Fruit fly (Drosophila melanogaster) whole organism, embryonic: ENCODE data around the gene nesd.

ENCODE experiments used
- CG10565 ChIP-seq: fragments of 200-800 bp; sonication (Bioruptor generic); optimal IDR thresholded peaks from 3 replicates; lab custom pipeline; 2016; ENCODE audit warnings: missing biosample characterization, mild to moderate bottlenecking, missing genetic modification characterization
- CG11085 ChIP-seq: fragments of 200-800 bp; sonication (Bioruptor generic); IDR thresholded peaks from 2 replicates; pipeline ENCODE4 v1.3.6; 2022; ENCODE audit warnings: missing biosample characterization, missing genetic modification characterization
- CG11247 ChIP-seq: fragments of 200-800 bp; sonication (Bioruptor generic); IDR thresholded peaks from 2 replicates; pipeline ENCODE4 v1.3.6; 2022; ENCODE audit warnings: missing biosample characterization, missing genetic modification characterization
- CG11456 ChIP-seq: fragments of 200-800 bp; sonication (Bioruptor generic); IDR thresholded peaks from 3 replicates; pipeline ENCODE4 v1.3.6; 2022; ENCODE audit warnings: missing biosample characterization, missing genetic modification characterization
- CG11504 ChIP-seq: fragments of 200-800 bp; sonication (Bioruptor generic); optimal IDR thresholded peaks from 3 replicates; lab custom pipeline; 2019; ENCODE audit warnings: missing biosample characterization, mild to moderate bottlenecking, missing genetic modification characterization, moderate library complexity
- CG1233 ChIP-seq: fragments of 200-800 bp; sonication (Bioruptor generic); optimal IDR thresholded peaks from 4 replicates; lab custom pipeline; 2018; ENCODE audit warnings: missing biosample characterization, mild to moderate bottlenecking, missing genetic modification characterization
- CG13775 ChIP-seq: fragments of 200-800 bp; sonication (Bioruptor generic); optimal IDR thresholded peaks from 3 replicates; lab custom pipeline; 2017; ENCODE audit warnings: missing biosample characterization, mild to moderate bottlenecking, missing genetic modification characterization
- CG1603 ChIP-seq: fragments of 200-800 bp; sonication (Bioruptor generic); optimal IDR thresholded peaks from 2 replicates; lab custom pipeline; 2019; ENCODE audit warnings: missing biosample characterization, mild to moderate bottlenecking, missing genetic modification characterization, moderate library complexity
- CG2889 ChIP-seq: fragments of 200-800 bp; sonication (Bioruptor generic); IDR thresholded peaks from 3 replicates; pipeline ENCODE4 v1.3.6; 2022; ENCODE audit warnings: missing biosample characterization, missing genetic modification characterization
- CG32772 ChIP-seq: fragments of 200-800 bp; sonication (Bioruptor generic); IDR thresholded peaks from 2 replicates; pipeline ENCODE4 v1.3.6; 2022; ENCODE audit warnings: missing biosample characterization, missing genetic modification characterization
- CG4282 ChIP-seq: fragments of 200-800 bp; sonication (Bioruptor generic); optimal IDR thresholded peaks from 2 replicates; lab custom pipeline; 2016; ENCODE audit warnings: missing biosample characterization, missing genetic modification characterization
- CG4730 ChIP-seq: fragments of 200-800 bp; sonication (Bioruptor generic); IDR thresholded peaks from 2 replicates; pipeline ENCODE4 v1.3.6; 2022; ENCODE audit warnings: missing biosample characterization, missing genetic modification characterization
- CG6254 ChIP-seq: fragments of 200-800 bp; sonication (Bioruptor generic); optimal IDR thresholded peaks from 3 replicates; lab custom pipeline; 2017; ENCODE audit warnings: mild to moderate bottlenecking, missing biosample characterization, missing genetic modification reagents, missing genetic modification characterization
- CG7271 ChIP-seq: fragments of 200-800 bp; sonication (Bioruptor generic); optimal IDR thresholded peaks from 2 replicates; lab custom pipeline; 2018; ENCODE audit warnings: missing biosample characterization, mild to moderate bottlenecking, missing genetic modification characterization, moderate library complexity
- D19B ChIP-seq: fragments of 200-800 bp; sonication (Bioruptor generic); optimal IDR thresholded peaks from 2 replicates; lab custom pipeline; 2017; ENCODE audit warnings: missing biosample characterization, mild to moderate bottlenecking, missing genetic modification characterization
- Dp ChIP-seq: fragments of 200-800 bp; sonication (Bioruptor generic); optimal IDR thresholded peaks from 2 replicates; lab custom pipeline; 2018; ENCODE audit warnings: missing biosample characterization, mild to moderate bottlenecking, missing genetic modification characterization, moderate library complexity
- Eip74EF ChIP-seq, 2 experiments: fragments of 200-800 bp in 1 of 2; fragments of >200 bp in 1 of 2; sonication (Bioruptor generic) in 1 of 2; optimal IDR thresholded peaks; 2 replicates each; lab custom pipeline; 2017 to 2019; ENCODE audit warnings: missing biosample characterization in 2 of 2, missing genetic modification characterization in 2 of 2, mild to moderate bottlenecking in 1 of 2, moderate library complexity in 1 of 2
- Elba2 ChIP-seq: fragments of 200-800 bp; sonication (Bioruptor generic); optimal IDR thresholded peaks from 3 replicates; lab custom pipeline; 2016; ENCODE audit warnings: missing biosample characterization, missing genetic modification characterization
- Med ChIP-seq: fragments of 200-800 bp; sonication (Bioruptor generic); peaks from one replicate; lab custom pipeline; 2016; ENCODE audit warnings: missing biosample characterization, missing genetic modification characterization, mild to moderate bottlenecking, inconsistent platforms, moderate library complexity
- Nf-YA ChIP-seq: fragments of 200-800 bp; sonication (Bioruptor generic); IDR thresholded peaks from 2 replicates; pipeline ENCODE4 v1.3.6; 2022; ENCODE audit warnings: missing biosample characterization, missing genetic modification characterization
- Scr ChIP-seq: fragments of 200-800 bp; sonication (Bioruptor generic); IDR thresholded peaks from 2 replicates; pipeline ENCODE4 v1.3.6; 2022; ENCODE audit warnings: missing biosample characterization, missing genetic modification characterization; ENCODE audit not compliant: partially characterized antibody
- Six4 ChIP-seq: fragments of 200-800 bp; sonication (Bioruptor generic); optimal IDR thresholded peaks from 2 replicates; lab custom pipeline; 2016; ENCODE audit warnings: missing biosample characterization, missing genetic modification characterization
- Stat92E ChIP-seq, 3 experiments: fragments of >200 bp in 2 of 3; fragments of 200-800 bp in 1 of 3; sonication (Bioruptor generic) in 1 of 3; optimal IDR thresholded peaks; 2 replicates each; lab custom pipeline; 2017 to 2019; ENCODE audit warnings: missing biosample characterization in 3 of 3, missing genetic modification characterization in 3 of 3, mild to moderate bottlenecking in 1 of 3, moderate library complexity in 1 of 3
- TFAM ChIP-seq: fragments of 200-800 bp; sonication (Bioruptor generic); optimal IDR thresholded peaks from 2 replicates; lab custom pipeline; 2017; ENCODE audit warnings: missing biosample characterization, missing genetic modification characterization, inconsistent platforms
- ab ChIP-seq: fragments of 200-800 bp; sonication (Bioruptor generic); optimal IDR thresholded peaks from 2 replicates; lab custom pipeline; 2016; ENCODE audit warnings: missing biosample characterization, missing genetic modification characterization
- ap ChIP-seq: fragments of 200-800 bp; sonication (Bioruptor generic); IDR thresholded peaks from 2 replicates; pipeline ENCODE4 v1.3.6; 2022; ENCODE audit warnings: missing biosample characterization, missing genetic modification characterization
- bbx ChIP-seq: fragments of 200-800 bp; sonication (Bioruptor generic); IDR thresholded peaks from 2 replicates; pipeline ENCODE4 v1.3.6; 2022; ENCODE audit warnings: missing biosample characterization, missing genetic modification characterization; ENCODE audit not compliant: partially characterized antibody
- ci ChIP-seq: fragments of 200-800 bp; sonication (Bioruptor generic); IDR thresholded peaks from 3 replicates; pipeline ENCODE4 v1.3.6; 2022; ENCODE audit warnings: missing biosample characterization, missing genetic modification characterization
- dan ChIP-seq: fragments of 200-800 bp; sonication (Bioruptor generic); IDR thresholded peaks from 2 replicates; pipeline ENCODE4 v1.3.6; 2022; ENCODE audit warnings: missing biosample characterization, missing genetic modification characterization
- dati ChIP-seq: fragments of 200-800 bp; sonication (Bioruptor generic); IDR thresholded peaks from 2 replicates; pipeline ENCODE4 v1.3.6; 2022; ENCODE audit warnings: missing biosample characterization, missing genetic modification characterization
- fd96Cb ChIP-seq: fragments of 200-800 bp; sonication (Bioruptor generic); optimal IDR thresholded peaks from 2 replicates; lab custom pipeline; 2018; ENCODE audit warnings: missing biosample characterization, mild to moderate bottlenecking, missing genetic modification characterization, moderate library complexity
- fru ChIP-seq: fragments of >200 bp; optimal IDR thresholded peaks from 2 replicates; lab custom pipeline; 2017
- ftz-f1 ChIP-seq: fragments of 200-800 bp; sonication (Bioruptor generic); optimal IDR thresholded peaks from 2 replicates; lab custom pipeline; 2016; ENCODE audit warnings: missing biosample characterization, missing genetic modification characterization
- hkb ChIP-seq, 2 experiments: fragments of 200-800 bp in 1 of 2; fragments of >200 bp in 1 of 2; sonication (Bioruptor generic) in 1 of 2; IDR thresholded peaks in 1 of 2; optimal IDR thresholded peaks in 1 of 2; 2 replicates each; pipeline versions ENCODE4 v1.3.6 to Lab custom; 2017 to 2022; ENCODE audit warnings: missing biosample characterization in 1 of 2, missing genetic modification characterization in 1 of 2
- jing ChIP-seq: fragments of 200-800 bp; sonication (Bioruptor generic); optimal IDR thresholded peaks from 2 replicates; lab custom pipeline; 2018; ENCODE audit warnings: missing biosample characterization, mild to moderate bottlenecking, missing genetic modification characterization
- kay ChIP-seq: fragments of 200-800 bp; sonication (Bioruptor generic); optimal IDR thresholded peaks from 2 replicates; lab custom pipeline; 2016; ENCODE audit warnings: missing biosample characterization, missing genetic modification characterization
- luna ChIP-seq: fragments of 200-800 bp; sonication (Bioruptor generic); optimal IDR thresholded peaks from 2 replicates; lab custom pipeline; 2016; ENCODE audit warnings: missing biosample characterization, missing genetic modification characterization
- mirr ChIP-seq: fragments of 200-800 bp; sonication (Bioruptor generic); optimal IDR thresholded peaks from 3 replicates; lab custom pipeline; 2018; ENCODE audit warnings: missing biosample characterization, mild to moderate bottlenecking, missing genetic modification characterization
- mld ChIP-seq: fragments of 200-800 bp; sonication (Bioruptor generic); IDR thresholded peaks from 3 replicates; pipeline ENCODE4 v1.3.6; 2022; ENCODE audit warnings: missing biosample characterization, missing genetic modification characterization; ENCODE audit not compliant: partially characterized antibody
- pb ChIP-seq: fragments of 200-800 bp; sonication (Bioruptor generic); optimal IDR thresholded peaks from 3 replicates; lab custom pipeline; 2016; ENCODE audit warnings: missing biosample characterization, missing genetic modification characterization
- psq ChIP-seq: fragments of 200-800 bp; sonication (Bioruptor generic); optimal IDR thresholded peaks from 2 replicates; lab custom pipeline; 2017; ENCODE audit warnings: missing biosample characterization, missing genetic modification characterization
- pum ChIP-seq: fragments of 200-800 bp; sonication (Bioruptor generic); optimal IDR thresholded peaks from 2 replicates; lab custom pipeline; 2016; ENCODE audit warnings: missing biosample characterization, missing genetic modification characterization
- repo ChIP-seq: fragments of 200-800 bp; sonication (Bioruptor generic); optimal IDR thresholded peaks from 2 replicates; lab custom pipeline; 2016; ENCODE audit warnings: missing biosample characterization, missing genetic modification characterization
- scrt ChIP-seq: fragments of 200-800 bp; sonication (Bioruptor generic); optimal IDR thresholded peaks from 2 replicates; lab custom pipeline; 2018; ENCODE audit warnings: missing biosample characterization, mild to moderate bottlenecking, missing genetic modification characterization, moderate library complexity
- sens ChIP-seq: fragments of 200-800 bp; sonication (Bioruptor generic); peaks from one replicate; lab custom pipeline; 2016; ENCODE audit warnings: missing biosample characterization, missing genetic modification characterization
- shn ChIP-seq: fragments of 200-800 bp; sonication (Bioruptor generic); optimal IDR thresholded peaks from 3 replicates; lab custom pipeline; 2016; ENCODE audit warnings: missing biosample characterization, missing genetic modification characterization
- stc ChIP-seq: fragments of 200-800 bp; sonication (Bioruptor generic); IDR thresholded peaks from 2 replicates; pipeline ENCODE4 v1.3.6; 2022; ENCODE audit warnings: missing biosample characterization, missing genetic modification characterization
- toy ChIP-seq: fragments of 200-800 bp; sonication (Bioruptor generic); IDR thresholded peaks from 2 replicates; pipeline ENCODE4 v1.3.6; 2022; ENCODE audit warnings: missing biosample characterization, missing genetic modification characterization
- trem ChIP-seq: fragments of 200-800 bp; optimal IDR thresholded peaks from 3 replicates; lab custom pipeline; 2019; ENCODE audit warnings: missing biosample characterization, mild to moderate bottlenecking, missing genetic modification characterization, moderate library complexity
- twi ChIP-seq: fragments of 200-800 bp; optimal IDR thresholded peaks from 2 replicates; lab custom pipeline; 2019; ENCODE audit warnings: missing biosample characterization, mild to moderate bottlenecking, missing genetic modification characterization, moderate library complexity

The nesd gene

dm6 chr2L:20061018-20061657, 32.6 kb upstream of the nesd start, which contains the start of the genes barr and lok (continued):
- no peak for TF ChIP-seq mirr
- peak; percentile 57 for TF ChIP-seq Dp (GFP tag; lab: Kevin White, UChicago)
- no peak for TF ChIP-seq CG4730 (GFP tag; lab: Robert Waterston, UW)
- TF ChIP-seq Stat92E (GFP tag; optimal IDR thresholded peaks at IDR 0.05; lab: Kevin White, UChicago), result no peak
- peak; percentile 40 for TF ChIP-seq twi
- no peak for TF ChIP-seq CG2889 (GFP tag; lab: Robert Waterston, UW)
- TF ChIP-seq CG11247 (GFP tag; lab: Robert Waterston, UW), result no peak
- TF ChIP-seq CG4282 (GFP tag; lab: Kevin White, UChicago), result no peak
- TF ChIP-seq CG11085 (GFP tag; lab: Robert Waterston, UW), result no peak
- no peak for TF ChIP-seq toy (GFP tag; lab: Robert Waterston, UW)
- TF ChIP-seq sens (GFP tag; lab: Kevin White, UChicago), result peak; percentile 88
- peak; percentile 82 for TF ChIP-seq Med (GFP tag; lab: Kevin White, UChicago)
- TF ChIP-seq fd96Cb, result peak; percentile 19
- TF ChIP-seq CG13775 (GFP tag; lab: Kevin White, UChicago), result peak; percentile 71
- no peak for TF ChIP-seq ftz-f1 (GFP tag; lab: Kevin White, UChicago)
- peak; percentile 19 for TF ChIP-seq trem
- peak; percentile 17 for TF ChIP-seq CG1603 (tag; lab: Kevin White, UChicago)
- TF ChIP-seq repo (GFP tag; lab: Kevin White, UChicago), result no peak
- TF ChIP-seq psq, result peak; percentile 44
- no peak for TF ChIP-seq stc (GFP tag; lab: Robert Waterston, UW)
- TF ChIP-seq fru (lab: Kevin White, UChicago), result no peak
- 0 out of 2 replicates have a peak, but pooled peaks have one; percentile 6 for TF ChIP-seq CG32772 (GFP tag; lab: Robert Waterston, UW)
- TF ChIP-seq CG11504 (tag; lab: Kevin White, UChicago), result peak; percentile 68
- TF ChIP-seq jing, result no peak
- no peak for TF ChIP-seq dan
- TF ChIP-seq CG10565 (GFP tag; lab: Kevin White, UChicago), result no peak
- TF ChIP-seq pum (GFP tag; lab: Kevin White, UChicago), result peak; percentile 67
- 0 out of 3 replicates have a peak, but pooled peaks have one; percentile 10 for TF ChIP-seq ci (GFP tag; lab: Robert Waterston, UW)
- peak; percentile 49 for TF ChIP-seq CG1233
- TF ChIP-seq kay (GFP tag; lab: Kevin White, UChicago), result peak; percentile 39
- TF ChIP-seq ab (GFP tag; lab: Kevin White, UChicago), result no peak
- TF ChIP-seq TFAM, result no peak
- peak; percentile 59 for TF ChIP-seq shn (GFP tag; lab: Kevin White, UChicago)
- TF ChIP-seq Nf-YA (GFP tag; lab: Robert Waterston, UW), result no peak
- no peak for TF ChIP-seq luna (GFP tag; lab: Kevin White, UChicago)
- TF ChIP-seq Elba2 (GFP tag; lab: Kevin White, UChicago), result no peak
- peak; percentile 7 for TF ChIP-seq Six4 (GFP tag; lab: Kevin White, UChicago)
- TF ChIP-seq ap, result no peak
- TF ChIP-seq CG7271, result no peak
- no peak for TF ChIP-seq CG11456 (GFP tag; lab: Robert Waterston, UW)
- no peak for TF ChIP-seq pb (GFP tag; lab: Kevin White, UChicago)
- TF ChIP-seq hkb (optimal IDR thresholded peaks at IDR 0.05; lab: Kevin White, UChicago), result no peak
- TF ChIP-seq hkb (GFP tag; IDR thresholded peaks at IDR 0.05; lab: Robert Waterston, UW), result no peak
- no peak for TF ChIP-seq bbx (GFP tag; lab: Robert Waterston, UW)
- no peak for TF ChIP-seq Eip74EF (GFP tag; optimal IDR thresholded peaks at IDR 0.05; lab: Kevin White, UChicago)
- TF ChIP-seq D19B, result peak; percentile 29
- 0 out of 2 replicates have a peak, but pooled peaks have one; percentile 8 for TF ChIP-seq Scr
- TF ChIP-seq scrt (GFP tag; lab: Kevin White, UChicago), result no peak
- no peak for TF ChIP-seq mld
- no peak for TF ChIP-seq dati (GFP tag; lab: Robert Waterston, UW)
- TF ChIP-seq CG6254, result no peak
